Worm (Caenorhabditis elegans): Measurements from ENCODE around the gene psd-1.

ce11 chrIII:7238727-7239126 lies 36.5 kb downstream of the psd-1 start, which contains the start of gene pars-1:
- TF ChIP-seq nhr-42 (GFP tag; IDR thresholded peaks at IDR 0.05) (no peak), mxl-2 (GFP tag; conservative IDR thresholded peaks at IDR 0.05) (no peak), pha-4 (GFP tag; IDR thresholded peaks at IDR 0.05) (no peak), pha-4 (tag; optimal IDR thresholded peaks at IDR 0.05) (no peak), lsy-2 (tag; optimal IDR thresholded peaks at IDR 0.05) (no peak), nhr-48 (tag; optimal IDR thresholded peaks at IDR 0.05) (no peak), unc-62 (GFP tag; optimal IDR thresholded peaks at IDR 0.05 in 1 of 2) (no peak), unc-62 (tag; optimal IDR thresholded peaks at IDR 0.05) (no peak), mep-1 (tag; optimal IDR thresholded peaks at IDR 0.05) (no peak), madf-5 (GFP tag; IDR thresholded peaks at IDR 0.05) (no peak)
